Fruit fly (Drosophila melanogaster): Measurements from ENCODE around the gene ed.
A peak's percentile ranks its signal among the peaks of the same experiment; 100 is the strongest.

ed gene

dm6 chr2L:4118983-4119670 is 88.0 kb downstream of the ed start (continued):
- TF ChIP-seq abd-A (tag; optimal IDR thresholded peaks at IDR 0.05) (no peak), org-1 (GFP tag; optimal IDR thresholded peaks at IDR 0.05) (peak; percentile 67), Camta (GFP tag; optimal IDR thresholded peaks at IDR 0.05) (peak; percentile 62), Nf-YA (GFP tag; IDR thresholded peaks at IDR 0.05) (peak; percentile 65), NC2α (GFP tag; optimal IDR thresholded peaks at IDR 0.05) (peak; percentile 44), chinmo (GFP tag; IDR thresholded peaks at IDR 0.05; ENCODE audit: partially characterized antibody) (no peak), gfzf (GFP tag; optimal IDR thresholded peaks at IDR 0.05) (no peak), pfk (GFP tag; optimal IDR thresholded peaks at IDR 0.05) (no peak), CG17385 (GFP tag; optimal IDR thresholded peaks at IDR 0.05) (peak; percentile 73), CG13894 (tag; optimal IDR thresholded peaks at IDR 0.05) (no peak), CG9932 (GFP tag; IDR thresholded peaks at IDR 0.05) (no peak), HmgZ (tag; optimal IDR thresholded peaks at IDR 0.05) (peak; percentile 66), HHEX (GFP tag; optimal IDR thresholded peaks at IDR 0.05) (peak; percentile 65), ase (GFP tag; IDR thresholded peaks at IDR 0.05) (peak; percentile 65; the same call in 2 of the 3 replicates), Myb (GFP tag; optimal IDR thresholded peaks at IDR 0.05) (peak; percentile 56), CG34224 (GFP tag; IDR thresholded peaks at IDR 0.05; ENCODE audit: partially characterized antibody) (no peak), hb (GFP tag; IDR thresholded peaks at IDR 0.05; ENCODE audit: partially characterized antibody) (no peak), CG3838 (GFP tag; optimal IDR thresholded peaks at IDR 0.05) (no peak), zf30C (GFP tag; optimal IDR thresholded peaks at IDR 0.05) (peak; percentile 87), Oaz (GFP tag; IDR thresholded peaks at IDR 0.05) (peak; percentile 48), sr (GFP tag; IDR thresholded peaks at IDR 0.05) (no peak), mirr (GFP tag; optimal IDR thresholded peaks at IDR 0.05) (no peak), Fer3 (tag; optimal IDR thresholded peaks at IDR 0.05) (peak; percentile 78), CG4360 (GFP tag; IDR thresholded peaks at IDR 0.05) (peak; percentile 67), Sox102F (GFP tag; optimal IDR thresholded peaks at IDR 0.05) (peak; percentile 81), CG17328 (GFP tag; IDR thresholded peaks at IDR 0.05) (peak; percentile 87), Dfd (GFP tag; optimal IDR thresholded peaks at IDR 0.05) (no peak), Deaf1 (tag; optimal IDR thresholded peaks at IDR 0.05) (peak; percentile 46), klu (GFP tag; IDR thresholded peaks at IDR 0.05) (no peak), dati (GFP tag; IDR thresholded peaks at IDR 0.05) (peak; percentile 58), cwo (GFP tag; optimal IDR thresholded peaks at IDR 0.05) (peak; percentile 66), CG17802 (tag; optimal IDR thresholded peaks at IDR 0.05) (peak; percentile 48), Dip3 (GFP tag; optimal IDR thresholded peaks at IDR 0.05) (peak; percentile 36), ranshi (GFP tag; IDR thresholded peaks at IDR 0.05) (peak; percentile 79), CG10267 (tag; optimal IDR thresholded peaks at IDR 0.05) (peak; percentile 82), CG11560 (tag; IDR thresholded peaks at IDR 0.05) (no peak), insv (GFP tag; optimal IDR thresholded peaks at IDR 0.05) (no peak), CG11456 (GFP tag; IDR thresholded peaks at IDR 0.05) (peak; percentile 71; the same call in 2 of the 3 replicates), shn (GFP tag; optimal IDR thresholded peaks at IDR 0.05) (peak; percentile 15), Sox100B (GFP tag; optimal IDR thresholded peaks at IDR 0.05) (peak; percentile 73), Max (GFP tag; optimal IDR thresholded peaks at IDR 0.05) (peak; percentile 76), ERR (GFP tag; optimal IDR thresholded peaks at IDR 0.05) (peak; percentile 66), Fer1 (GFP tag; optimal IDR thresholded peaks at IDR 0.05) (peak; percentile 84), CG10654 (GFP tag; optimal IDR thresholded peaks at IDR 0.05) (peak; percentile 42), Nf-YB (GFP tag; optimal IDR thresholded peaks at IDR 0.05) (peak; percentile 55), Dp (GFP tag; optimal IDR thresholded peaks at IDR 0.05) (no peak), Ets97D (GFP tag; optimal IDR thresholded peaks at IDR 0.05) (peak; percentile 30), CG15073 (GFP tag; optimal IDR thresholded peaks at IDR 0.05) (peak; percentile 30), CG11398 (GFP tag; optimal IDR thresholded peaks at IDR 0.05) (peak; percentile 54), CG13624 (GFP tag; optimal IDR thresholded peaks at IDR 0.05) (peak; percentile 75)
